Worm (Caenorhabditis elegans): ENCODE data around the gene hdl-2.

ce11 chrIV:8901346-8901745 is 27.4 kb downstream of the hdl-2 start, which contains the start of gene C27B7.5:
- TF ChIP-seq ama-1 (optimal IDR thresholded peaks at IDR 0.05) (no peak), nhr-237 (tag; optimal IDR thresholded peaks at IDR 0.05) (no peak), jun-1 (tag; optimal IDR thresholded peaks at IDR 0.05) (no peak), fkh-10 (GFP tag; optimal IDR thresholded peaks at IDR 0.05) (no peak), skn-1 (tag; optimal IDR thresholded peaks at IDR 0.05) (no peak), dpl-1 (GFP tag; optimal IDR thresholded peaks at IDR 0.05) (no peak), aly-2 (tag; optimal IDR thresholded peaks at IDR 0.05) (no peak), zag-1 (tag; optimal IDR thresholded peaks at IDR 0.05) (no peak), tbx-2 (tag; optimal IDR thresholded peaks at IDR 0.05) (no peak), nhr-28 (tag; optimal IDR thresholded peaks at IDR 0.05) (no peak), aha-1 (tag; optimal IDR thresholded peaks at IDR 0.05) (no peak), nhr-11 (tag; optimal IDR thresholded peaks at IDR 0.05) (no peak), unc-62 (GFP tag; optimal IDR thresholded peaks at IDR 0.05) (no peak)

All from whole organism, L1 larva.